Worm (Caenorhabditis elegans) whole organism, L3 larva: ENCODE data around the gene F22F7.4.
"Not testable (repeated sequence)": the region's sequence is repeated elsewhere in the genome, so short reads cannot be mapped to it uniquely, and the experiment has no call there.

Source experiments
- ceh-16 ChIP-seq: sonication (generic microtip); optimal IDR thresholded peaks from 2 replicates; lab custom pipeline; 2017; ENCODE audit warnings: missing biosample characterization, missing genetic modification characterization
- ceh-82 ChIP-seq: fragments of 150-350 bp; optimal IDR thresholded peaks from 2 replicates; lab custom pipeline; 2014; ENCODE audit warnings: missing biosample characterization, missing genetic modification characterization
- jun-1 ChIP-seq: fragments of 150-350 bp; optimal IDR thresholded peaks from 2 replicates; lab custom pipeline; 2014; ENCODE audit warnings: missing biosample characterization, missing genetic modification reagents, missing genetic modification characterization
- nhr-11 ChIP-seq: fragments of 150-350 bp; optimal IDR thresholded peaks from 2 replicates; lab custom pipeline; 2014; ENCODE audit warnings: missing biosample characterization, missing genetic modification characterization
- nhr-25 ChIP-seq: sonication (generic microtip); optimal IDR thresholded peaks from 2 replicates; lab custom pipeline; 2017; ENCODE audit warnings: missing biosample characterization, missing genetic modification characterization
- tbx-2 ChIP-seq: sonication (generic microtip); optimal IDR thresholded peaks from 2 replicates; lab custom pipeline; 2016; ENCODE audit warnings: mild to moderate bottlenecking, missing genetic modification characterization, missing compliant biosample characterization
- unc-39 ChIP-seq: sonication (generic microtip); optimal IDR thresholded peaks from 4 replicates; lab custom pipeline; 2017; ENCODE audit warnings: missing biosample characterization, missing genetic modification characterization
- unc-62 ChIP-seq: fragments of 150-350 bp; sonication (generic microtip); optimal IDR thresholded peaks from 4 replicates; lab custom pipeline; 2014; ENCODE audit warnings: missing biosample characterization, missing genetic modification reagents, missing genetic modification characterization
- zag-1 ChIP-seq: fragments of 150-350 bp; optimal IDR thresholded peaks from 2 replicates; lab custom pipeline; 2014; ENCODE audit warnings: missing biosample characterization, missing genetic modification characterization
- ztf-4 ChIP-seq: fragments of 150-350 bp; optimal IDR thresholded peaks from 2 replicates; lab custom pipeline; 2014; ENCODE audit warnings: missing biosample characterization, missing genetic modification characterization

ce11 chrV:2085745-2086267 is 20.1 kb downstream of the F22F7.4 start, which contains the start of gene F36F12.3:
- TF ChIP-seq jun-1 (tag; lab: Kevin White, UChicago); zag-1 (tag; lab: Kevin White, UChicago); tbx-2 (tag; lab: Kevin White, UChicago); ceh-16 (tag; lab: Kevin White, UChicago); nhr-11; unc-62 (GFP tag; lab: Kevin White, UChicago); ceh-82 (tag; lab: Kevin White, UChicago); unc-39 (tag; lab: Kevin White, UChicago); nhr-25 (tag; lab: Kevin White, UChicago); ztf-4 (tag; lab: Kevin White, UChicago): not testable (repeated sequence)
